Fruit fly (Drosophila melanogaster): Measurements from ENCODE around the gene Cpr72Ea.
A peak's percentile ranks its signal among the peaks of the same experiment; 100 is the strongest.

Cpr72Ea gene

DNA sequence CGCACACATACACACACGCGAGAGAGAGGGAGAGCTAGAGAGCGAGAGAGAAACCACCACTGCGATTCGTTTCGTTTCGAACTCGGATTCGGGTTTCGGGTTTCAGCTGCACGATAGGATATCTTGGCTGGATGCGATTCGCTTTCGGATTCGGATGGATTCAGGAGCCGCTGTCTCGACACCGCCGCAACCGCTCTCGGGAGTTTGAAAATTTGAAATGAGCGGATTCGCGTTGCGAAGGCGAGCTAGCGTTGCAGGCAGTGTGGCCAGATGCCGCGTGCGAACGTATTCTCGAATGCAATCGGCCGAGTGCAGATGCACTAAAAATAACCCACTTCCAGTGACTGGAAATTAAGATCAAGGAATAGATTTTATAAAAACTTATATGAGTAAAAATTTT, 49.2 kb downstream of the Cpr72Ea start, which contains the start of gene fax (continued):
- TF ChIP-seq aop (GFP tag; IDR thresholded peaks at IDR 0.05) (peak; percentile 46; the same call in 1 of the 2 replicates), lov (optimal IDR thresholded peaks at IDR 0.05) (no peak), lov (GFP tag; IDR thresholded peaks at IDR 0.05) (no peak; the same call in 2 of the 3 replicates), tna (GFP tag; IDR thresholded peaks at IDR 0.05; ENCODE audit: partially characterized antibody) (peak; percentile 46), al (GFP tag; IDR thresholded peaks at IDR 0.05) (no peak), CG8290 (GFP tag; optimal IDR thresholded peaks at IDR 0.05) (peak; percentile 52), CG8290 (tag; optimal IDR thresholded peaks at IDR 0.05) (peak; percentile 71 to 78), CG16779 (GFP tag; IDR thresholded peaks at IDR 0.05) (peak; percentile 66; the same call in 1 of the 2 replicates), tup (GFP tag; optimal IDR thresholded peaks at IDR 0.05) (no peak), mld (GFP tag; IDR thresholded peaks at IDR 0.05; ENCODE audit: partially characterized antibody) (no peak), lbe (GFP tag; optimal IDR thresholded peaks at IDR 0.05) (peak; percentile 40), h (optimal IDR thresholded peaks at IDR 0.05) (no peak), CG4360 (GFP tag; IDR thresholded peaks at IDR 0.05) (peak; percentile 16; the same call in 1 of the 2 replicates), CG16815 (GFP tag; optimal IDR thresholded peaks at IDR 0.05) (no peak), CG15601 (tag; optimal IDR thresholded peaks at IDR 0.05) (peak; percentile 30), Myb (GFP tag; optimal IDR thresholded peaks at IDR 0.05) (peak; percentile 54), jumu (GFP tag; optimal IDR thresholded peaks at IDR 0.05) (no peak), MESR4 (GFP tag; optimal IDR thresholded peaks at IDR 0.05) (peak; percentile 74), CG10274 (GFP tag; optimal IDR thresholded peaks at IDR 0.05) (no peak), org-1 (GFP tag; optimal IDR thresholded peaks at IDR 0.05) (no peak), CG12744 (GFP tag; optimal IDR thresholded peaks at IDR 0.05) (no peak), fd102C (GFP tag; optimal IDR thresholded peaks at IDR 0.05) (peak; percentile 25), cas (GFP tag; IDR thresholded peaks at IDR 0.05) (no peak), CG2116 (GFP tag; optimal IDR thresholded peaks at IDR 0.05) (peak; percentile 28), Asciz (GFP tag; optimal IDR thresholded peaks at IDR 0.05) (peak; percentile 17), CG2678 (tag; optimal IDR thresholded peaks at IDR 0.05) (peak; percentile 4), CG9876 (GFP tag; optimal IDR thresholded peaks at IDR 0.05) (no peak), Bteb2 (GFP tag; optimal IDR thresholded peaks at IDR 0.05) (no peak), Side (GFP tag; optimal IDR thresholded peaks at IDR 0.05) (peak; percentile 11), CG33213 (GFP tag; optimal IDR thresholded peaks at IDR 0.05) (peak; percentile 41), CG42726 (GFP tag; IDR thresholded peaks at IDR 0.05; ENCODE audit: partially characterized antibody) (peak; percentile 85), CHES-1-like (GFP tag; optimal IDR thresholded peaks at IDR 0.05) (no peak), ken (GFP tag; IDR thresholded peaks at IDR 0.05) (no peak), CG9797 (GFP tag; optimal IDR thresholded peaks at IDR 0.05) (peak; percentile 96), CG31441 (GFP tag; IDR thresholded peaks at IDR 0.05) (no peak; the same call in 1 of the 2 replicates), CG43689 (GFP tag; IDR thresholded peaks at IDR 0.05) (no peak), CG12155 (GFP tag; optimal IDR thresholded peaks at IDR 0.05) (no peak), Sox100B (GFP tag; optimal IDR thresholded peaks at IDR 0.05) (no peak), gsb-n (tag; optimal IDR thresholded peaks at IDR 0.05) (peak; percentile 75), pnt (GFP tag; optimal IDR thresholded peaks at IDR 0.05) (no peak), CrebB (tag; optimal IDR thresholded peaks at IDR 0.05) (peak; percentile 36), nom (GFP tag; optimal IDR thresholded peaks at IDR 0.05) (peak; percentile 88), CG8281 (tag; optimal IDR thresholded peaks at IDR 0.05) (no peak), Dbx (GFP tag; IDR thresholded peaks at IDR 0.05) (peak; percentile 33; the same call in 1 of the 3 replicates), twi (tag; optimal IDR thresholded peaks at IDR 0.05) (peak; percentile 3), zfh1 (GFP tag; IDR thresholded peaks at IDR 0.05) (peak; percentile 13; the same call in 1 of the 3 replicates), Gug (GFP tag; IDR thresholded peaks at IDR 0.05) (no peak), ewg (GFP tag; optimal IDR thresholded peaks at IDR 0.05) (peak; percentile 49), CG4404 (GFP tag; IDR thresholded peaks at IDR 0.05) (no peak), CG14710 (tag; optimal IDR thresholded peaks at IDR 0.05) (peak; percentile 87), rib (GFP tag; IDR thresholded peaks at IDR 0.05) (no peak), Dp (GFP tag; optimal IDR thresholded peaks at IDR 0.05) (peak; percentile 67)
